Worm (Caenorhabditis elegans) whole organism, L4 larva: ENCODE data around the gene unc-31.

Experiments used
- R02D3.7 ChIP-seq: fragments of 150-350 bp; sonication (generic microtip); optimal IDR thresholded peaks from 3 replicates; lab custom pipeline; 2014; ENCODE audit warnings: missing biosample characterization, missing genetic modification characterization
- ceh-44 ChIP-seq: fragments of 200-800 bp; sonication (Bioruptor generic); IDR thresholded peaks from 2 replicates; pipeline ENCODE4 v1.3.6; 2022; ENCODE audit warnings: missing genetic modification reagents, missing genetic modification characterization, missing compliant biosample characterization
- ces-1 ChIP-seq: fragments of 150-350 bp; sonication (generic microtip); optimal IDR thresholded peaks from 4 replicates; lab custom pipeline; 2014; ENCODE audit warnings: missing biosample characterization, missing genetic modification reagents, missing genetic modification characterization
- daf-12 ChIP-seq: fragments of 150-350 bp; optimal IDR thresholded peaks from 2 replicates; lab custom pipeline; 2014; ENCODE audit warnings: missing biosample characterization, missing genetic modification reagents, missing genetic modification characterization
- dpl-1 ChIP-seq: fragments of 150-350 bp; optimal IDR thresholded peaks from 2 replicates; lab custom pipeline; 2014; ENCODE audit warnings: missing biosample characterization, missing genetic modification reagents, missing genetic modification characterization
- duxl-1 ChIP-seq: sonication (generic microtip); optimal IDR thresholded peaks from 2 replicates; lab custom pipeline; 2016; ENCODE audit warnings: mild to moderate bottlenecking, missing genetic modification characterization, moderate library complexity, missing compliant biosample characterization; ENCODE audit not compliant: poor library complexity
- fkh-10 ChIP-seq: fragments of 150-350 bp; optimal IDR thresholded peaks from 2 replicates; lab custom pipeline; 2014; ENCODE audit warnings: missing biosample characterization, missing genetic modification reagents, missing genetic modification characterization
- gei-8 ChIP-seq: fragments of 200-800 bp; sonication (Bioruptor generic); optimal IDR thresholded peaks from 2 replicates; lab custom pipeline; 2018; ENCODE audit warnings: mild to moderate bottlenecking, missing genetic modification characterization, missing compliant biosample characterization
- madf-9 ChIP-seq: fragments of 200-800 bp; sonication (Bioruptor generic); conservative IDR thresholded peaks from 2 replicates; pipeline ENCODE4 v1.3.6; 2022; ENCODE audit warnings: missing genetic modification reagents, missing genetic modification characterization, missing compliant biosample characterization
- ztf-7 ChIP-seq: fragments of 150-350 bp; optimal IDR thresholded peaks from 2 replicates; lab custom pipeline; 2014; ENCODE audit warnings: missing biosample characterization, missing genetic modification characterization

DNA sequence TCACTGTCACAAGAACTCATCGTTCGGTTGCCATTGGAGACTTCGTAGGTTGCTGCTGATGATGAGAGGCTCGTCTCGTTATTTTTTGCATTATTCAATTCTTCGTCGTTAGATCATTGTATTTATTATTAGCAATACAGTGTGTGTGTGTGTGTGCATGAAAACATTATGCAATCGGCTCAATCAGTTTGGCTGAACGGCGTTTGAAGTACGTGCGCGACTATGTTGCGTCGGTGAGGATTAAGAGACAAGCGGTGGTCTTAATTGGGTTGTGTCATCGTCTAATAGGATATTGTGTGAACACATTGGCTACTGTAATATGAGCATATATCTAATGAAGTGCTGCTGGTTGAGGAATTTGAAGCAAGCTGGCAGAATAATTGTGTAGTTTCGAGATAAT is 40.2 kb downstream of the unc-31 start:
- no peak for TF ChIP-seq ztf-7 (tag; lab: Kevin White, UChicago)
- no peak for TF ChIP-seq madf-9 (GFP tag; lab: Robert Waterston, UW)
- TF ChIP-seq R02D3.7, result no peak
- TF ChIP-seq ceh-44 (GFP tag; lab: Robert Waterston, UW), result no peak
- TF ChIP-seq daf-12 (tag; lab: Kevin White, UChicago), result no peak
- no peak for TF ChIP-seq dpl-1
- TF ChIP-seq ces-1 (GFP tag; lab: Kevin White, UChicago), result no peak
- no peak for TF ChIP-seq fkh-10 (GFP tag; lab: Kevin White, UChicago)
- no peak for TF ChIP-seq duxl-1 (tag; lab: Kevin White, UChicago)
- TF ChIP-seq gei-8 (GFP tag; lab: Kevin White, UChicago), result no peak
